Fruit fly (Drosophila melanogaster) whole organism, embryonic: ENCODE results near the gene cic.
A peak's percentile ranks its signal among the peaks of the same experiment; 100 is the strongest.

Experiments used
- BtbVII ChIP-seq: fragments of 200-800 bp; sonication (Bioruptor generic); optimal IDR thresholded peaks from 3 replicates; lab custom pipeline; 2017; ENCODE audit warnings: missing biosample characterization, mild to moderate bottlenecking, missing genetic modification characterization
- CG12071 ChIP-seq: fragments of 200-800 bp; sonication (Bioruptor generic); optimal IDR thresholded peaks from 3 replicates; lab custom pipeline; 2018; ENCODE audit warnings: missing biosample characterization, mild to moderate bottlenecking, missing genetic modification characterization
- CG13775 ChIP-seq: fragments of 200-800 bp; sonication (Bioruptor generic); optimal IDR thresholded peaks from 3 replicates; lab custom pipeline; 2017; ENCODE audit warnings: missing biosample characterization, mild to moderate bottlenecking, missing genetic modification characterization
- CG15514 ChIP-seq: fragments of 200-800 bp; sonication (Bioruptor generic); optimal IDR thresholded peaks from 3 replicates; lab custom pipeline; 2017; ENCODE audit warnings: missing biosample characterization, missing genetic modification characterization, mild to moderate bottlenecking, moderate library complexity, missing genetic modification reagents
- CG16815 ChIP-seq: fragments of 200-800 bp; sonication (Bioruptor generic); optimal IDR thresholded peaks from 3 replicates; lab custom pipeline; 2017; ENCODE audit warnings: missing biosample characterization, mild to moderate bottlenecking, missing genetic modification characterization
- CG17361 ChIP-seq: fragments of 200-800 bp; sonication (Bioruptor generic); IDR thresholded peaks from 3 replicates; pipeline ENCODE4 v1.3.6; 2022; ENCODE audit warnings: missing biosample characterization, missing genetic modification characterization
- CG17612 ChIP-seq: fragments of 200-800 bp; sonication (Bioruptor generic); IDR thresholded peaks from 2 replicates; pipeline ENCODE4 v1.3.6; 2022; ENCODE audit warnings: missing biosample characterization, missing genetic modification characterization
- CG2120 ChIP-seq: fragments of 200-800 bp; sonication (Bioruptor generic); optimal IDR thresholded peaks from 3 replicates; lab custom pipeline; 2016; ENCODE audit warnings: missing biosample characterization, missing genetic modification characterization
- CG42726 ChIP-seq: fragments of 200-800 bp; sonication (Bioruptor generic); IDR thresholded peaks from 2 replicates; pipeline ENCODE4 v1.3.6; 2022; ENCODE audit warnings: missing biosample characterization, missing genetic modification characterization; ENCODE audit not compliant: partially characterized antibody
- CG4424 ChIP-seq: fragments of 200-800 bp; sonication (Bioruptor generic); optimal IDR thresholded peaks from 3 replicates; lab custom pipeline; 2016; ENCODE audit warnings: missing biosample characterization, missing genetic modification characterization
- CG6272 ChIP-seq: fragments of 200-800 bp; sonication (Bioruptor generic); IDR thresholded peaks from 2 replicates; pipeline ENCODE4 v1.3.6; 2022; ENCODE audit warnings: missing biosample characterization, missing genetic modification characterization
- CG7556 ChIP-seq: fragments of 200-800 bp; sonication (Bioruptor generic); optimal IDR thresholded peaks from 2 replicates; lab custom pipeline; 2017; ENCODE audit warnings: missing biosample characterization, mild to moderate bottlenecking, missing genetic modification characterization
- CG9797 ChIP-seq: fragments of 200-800 bp; sonication (Bioruptor generic); optimal IDR thresholded peaks from 3 replicates; lab custom pipeline; 2018; ENCODE audit warnings: missing biosample characterization, mild to moderate bottlenecking, missing genetic modification characterization
- Dref ChIP-seq: fragments of 200-800 bp; sonication (Bioruptor generic); IDR thresholded peaks from 2 replicates; pipeline ENCODE4 v1.3.6; 2022; ENCODE audit warnings: missing biosample characterization, missing genetic modification characterization
- HLH54F ChIP-seq: fragments of 200-800 bp; sonication (Bioruptor generic); optimal IDR thresholded peaks from 3 replicates; lab custom pipeline; 2016; ENCODE audit warnings: missing biosample characterization, missing genetic modification characterization
- Hmx ChIP-seq: fragments of 200-800 bp; sonication (Bioruptor generic); optimal IDR thresholded peaks from 2 replicates; lab custom pipeline; 2016; ENCODE audit warnings: missing biosample characterization, missing genetic modification characterization
- Hr51 ChIP-seq, 2 experiments: fragments of 200-800 bp; sonication (Bioruptor generic); optimal IDR thresholded peaks; 2 replicates in 1 of 2; 3 replicates in 1 of 2; lab custom pipeline; 2016 to 2018; ENCODE audit warnings: missing biosample characterization in 2 of 2, missing genetic modification characterization in 2 of 2, mild to moderate bottlenecking in 1 of 2, moderate library complexity in 1 of 2
- Hr78 ChIP-seq, 2 experiments: fragments of 200-800 bp in 1 of 2; fragments of >200 bp in 1 of 2; sonication (Bioruptor generic) in 1 of 2; optimal IDR thresholded peaks; 2 replicates each; lab custom pipeline; 2017 to 2019; ENCODE audit warnings: missing biosample characterization in 2 of 2, missing genetic modification characterization in 2 of 2, mild to moderate bottlenecking in 1 of 2, moderate library complexity in 1 of 2
- Max ChIP-seq: fragments of 200-800 bp; sonication (Bioruptor generic); optimal IDR thresholded peaks from 2 replicates; lab custom pipeline; 2016; ENCODE audit warnings: missing biosample characterization, mild to moderate bottlenecking, missing genetic modification characterization
- NC2β ChIP-seq: fragments of 200-800 bp; sonication (Bioruptor generic); optimal IDR thresholded peaks from 2 replicates; lab custom pipeline; 2016; ENCODE audit warnings: missing biosample characterization, missing genetic modification characterization
- Nf-YC ChIP-seq: fragments of 200-800 bp; optimal IDR thresholded peaks from 3 replicates; lab custom pipeline; 2019; ENCODE audit warnings: missing biosample characterization, mild to moderate bottlenecking, missing genetic modification characterization, moderate library complexity
- NfI ChIP-seq: fragments of 200-800 bp; sonication (Bioruptor generic); optimal IDR thresholded peaks from 3 replicates; lab custom pipeline; 2018; ENCODE audit warnings: missing biosample characterization, mild to moderate bottlenecking, missing genetic modification characterization, moderate library complexity
- Six4 ChIP-seq: fragments of 200-800 bp; sonication (Bioruptor generic); optimal IDR thresholded peaks from 2 replicates; lab custom pipeline; 2016; ENCODE audit warnings: missing biosample characterization, missing genetic modification characterization
- Stat92E ChIP-seq, 3 experiments: fragments of >200 bp in 2 of 3; fragments of 200-800 bp in 1 of 3; sonication (Bioruptor generic) in 1 of 3; optimal IDR thresholded peaks; 2 replicates each; lab custom pipeline; 2017 to 2019; ENCODE audit warnings: missing biosample characterization in 3 of 3, missing genetic modification characterization in 3 of 3, mild to moderate bottlenecking in 1 of 3, moderate library complexity in 1 of 3
- Xbp1 ChIP-seq: fragments of 200-800 bp; sonication (Bioruptor generic); optimal IDR thresholded peaks from 3 replicates; lab custom pipeline; 2016; ENCODE audit warnings: missing biosample characterization, mild to moderate bottlenecking, missing genetic modification characterization
- bab2 ChIP-seq: fragments of 200-800 bp; sonication (Bioruptor generic); optimal IDR thresholded peaks from 2 replicates; lab custom pipeline; 2016; ENCODE audit warnings: missing biosample characterization, missing genetic modification characterization
- bsh ChIP-seq, 2 experiments: fragments of 200-800 bp; sonication (Bioruptor generic); optimal IDR thresholded peaks; 2 replicates each; lab custom pipeline; 2017 to 2018; ENCODE audit warnings: mild to moderate bottlenecking in 2 of 2, missing biosample characterization in 2 of 2, missing genetic modification characterization in 2 of 2, moderate library complexity in 1 of 2
- dan ChIP-seq: fragments of 200-800 bp; sonication (Bioruptor generic); IDR thresholded peaks from 2 replicates; pipeline ENCODE4 v1.3.6; 2022; ENCODE audit warnings: missing biosample characterization, missing genetic modification characterization
- dimm ChIP-seq: fragments of 200-800 bp; sonication (Bioruptor generic); IDR thresholded peaks from 2 replicates; pipeline ENCODE4 v1.3.6; 2022; ENCODE audit warnings: missing biosample characterization, missing genetic modification characterization
- disco-r ChIP-seq: fragments of 200-800 bp; sonication (Bioruptor generic); optimal IDR thresholded peaks from 2 replicates; lab custom pipeline; 2016; ENCODE audit warnings: missing biosample characterization, missing genetic modification characterization
- dm ChIP-seq: fragments of 200-800 bp; sonication (Bioruptor generic); optimal IDR thresholded peaks from 3 replicates; lab custom pipeline; 2016; ENCODE audit warnings: missing biosample characterization, missing genetic modification characterization
- dmrt99B ChIP-seq: fragments of 200-800 bp; sonication (Bioruptor generic); optimal IDR thresholded peaks from 2 replicates; lab custom pipeline; 2018; ENCODE audit warnings: missing biosample characterization, mild to moderate bottlenecking, missing genetic modification characterization, moderate library complexity
- emc ChIP-seq: fragments of 200-800 bp; sonication (Bioruptor generic); optimal IDR thresholded peaks from 2 replicates; lab custom pipeline; 2016; ENCODE audit warnings: missing biosample characterization, missing genetic modification characterization
- fd102C ChIP-seq: fragments of 200-800 bp; sonication (Bioruptor generic); optimal IDR thresholded peaks from 2 replicates; lab custom pipeline; 2018; ENCODE audit warnings: missing biosample characterization, mild to moderate bottlenecking, missing genetic modification characterization, moderate library complexity
- gt ChIP-seq: fragments of 200-800 bp; sonication (Bioruptor generic); IDR thresholded peaks from 2 replicates; pipeline ENCODE4 v1.3.6; 2022; ENCODE audit warnings: missing biosample characterization, missing genetic modification characterization
- ham ChIP-seq: fragments of 200-800 bp; sonication (Bioruptor generic); IDR thresholded peaks from 2 replicates; pipeline ENCODE4 v1.3.6; 2022; ENCODE audit warnings: missing biosample characterization, missing genetic modification characterization
- ken ChIP-seq: fragments of 200-800 bp; sonication (Bioruptor generic); IDR thresholded peaks from 3 replicates; pipeline ENCODE4 v1.3.6; 2022; ENCODE audit warnings: missing biosample characterization, missing genetic modification characterization
- kni ChIP-seq: fragments of 200-800 bp; sonication (Bioruptor generic); optimal IDR thresholded peaks from 3 replicates; lab custom pipeline; 2017; ENCODE audit warnings: mild to moderate bottlenecking, missing biosample characterization, missing genetic modification reagents, missing genetic modification characterization
- lbe ChIP-seq: fragments of 200-800 bp; sonication (Bioruptor generic); optimal IDR thresholded peaks from 2 replicates; lab custom pipeline; 2016; ENCODE audit warnings: missing biosample characterization, mild to moderate bottlenecking, missing genetic modification characterization
- lov ChIP-seq, 2 experiments: fragments of 200-800 bp in 1 of 2; fragments of >200 bp in 1 of 2; sonication (Bioruptor generic) in 1 of 2; IDR thresholded peaks in 1 of 2; optimal IDR thresholded peaks in 1 of 2; 2 replicates in 1 of 2; 3 replicates in 1 of 2; pipeline versions ENCODE4 v1.3.6 to Lab custom; 2017 to 2022; ENCODE audit warnings: missing biosample characterization in 1 of 2, missing genetic modification characterization in 1 of 2
- luna ChIP-seq: fragments of 200-800 bp; sonication (Bioruptor generic); optimal IDR thresholded peaks from 2 replicates; lab custom pipeline; 2016; ENCODE audit warnings: missing biosample characterization, missing genetic modification characterization
- pan ChIP-seq, 4 experiments: fragments of >200 bp in 3 of 4; fragments of 200-800 bp in 1 of 4; sonication (Bioruptor generic) in 1 of 4; optimal IDR thresholded peaks in 3 of 4; IDR thresholded peaks in 1 of 4; 2 replicates each; pipeline versions ENCODE4 v1.3.6 to Lab custom; 2017 to 2022; ENCODE audit warnings: missing biosample characterization in 2 of 4, missing genetic modification characterization in 2 of 4, mixed read lengths in 1 of 4
- pnt ChIP-seq: fragments of 200-800 bp; sonication (Bioruptor generic); optimal IDR thresholded peaks from 3 replicates; lab custom pipeline; 2016; ENCODE audit warnings: missing biosample characterization, missing genetic modification characterization
- run ChIP-seq: fragments of 200-800 bp; sonication (Bioruptor generic); optimal IDR thresholded peaks from 3 replicates; lab custom pipeline; 2018; ENCODE audit warnings: missing biosample characterization, mild to moderate bottlenecking, missing genetic modification characterization
- sima ChIP-seq: fragments of 200-800 bp; sonication (Bioruptor generic); optimal IDR thresholded peaks from 2 replicates; lab custom pipeline; 2016; ENCODE audit warnings: missing biosample characterization, missing genetic modification characterization
- slp2 ChIP-seq: fragments of 200-800 bp; sonication (Bioruptor generic); optimal IDR thresholded peaks from 2 replicates; lab custom pipeline; 2016; ENCODE audit warnings: missing biosample characterization, missing genetic modification characterization
- unpg ChIP-seq: fragments of 200-800 bp; sonication (Bioruptor generic); optimal IDR thresholded peaks from 3 replicates; lab custom pipeline; 2018; ENCODE audit warnings: missing biosample characterization, mild to moderate bottlenecking, missing genetic modification characterization, moderate library complexity

The cic gene

DNA sequence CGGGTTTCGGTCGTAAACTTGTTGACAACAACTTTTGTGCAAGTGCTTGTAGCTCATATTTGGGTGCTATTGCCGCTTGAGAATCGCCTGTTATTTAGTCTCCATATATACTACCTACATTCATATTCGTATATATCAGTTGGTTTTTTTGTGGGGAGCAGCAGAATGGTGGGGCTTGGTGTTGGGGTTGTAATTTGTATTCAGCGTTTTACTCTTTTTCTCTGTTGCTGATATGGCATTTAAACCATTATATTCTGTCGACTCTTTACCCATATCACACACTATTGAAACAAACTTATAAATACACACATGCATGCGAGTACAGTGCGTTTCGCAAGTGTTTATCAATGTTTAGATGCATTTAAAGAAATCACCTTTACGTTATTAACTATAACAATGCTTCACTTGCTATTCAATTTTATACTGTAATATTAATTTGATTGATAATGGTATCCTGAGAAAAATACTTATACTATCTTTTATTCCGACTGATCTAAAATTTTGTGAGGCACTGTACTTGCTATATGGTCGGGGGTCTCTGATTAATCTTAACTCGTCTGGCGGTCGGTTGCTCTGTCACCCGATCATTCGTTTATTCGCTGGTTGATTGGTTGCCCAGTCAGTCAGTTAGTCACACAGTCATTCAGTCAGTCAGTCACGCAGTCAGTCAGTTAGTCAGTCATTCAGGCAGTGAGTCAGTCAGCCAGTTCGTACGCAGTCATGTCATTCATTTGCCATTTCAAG lies 8.8 kb downstream of the cic start (continued):
- TF ChIP-seq pan (optimal IDR thresholded peaks at IDR 0.05; lab: Kevin White, UChicago): no peak
- peak in 1 of 2 experiments; percentile 88 for TF ChIP-seq pan (GFP tag; optimal IDR thresholded peaks at IDR 0.05 in 1 of 2, IDR thresholded peaks at IDR 0.05 in 1 of 2)
- peak; percentile 36 for TF ChIP-seq slp2 (GFP tag; lab: Kevin White, UChicago)
- peak in 1 of 3 experiments; percentile 9 for TF ChIP-seq Stat92E (GFP tag; optimal IDR thresholded peaks at IDR 0.05; lab: Kevin White, UChicago)
- TF ChIP-seq Nf-YC (tag; lab: Kevin White, UChicago): peak; percentile 73
- TF ChIP-seq HLH54F (GFP tag; lab: Kevin White, UChicago): peak; percentile 73
- TF ChIP-seq fd102C (GFP tag; lab: Kevin White, UChicago): no peak
- TF ChIP-seq dan (GFP tag; lab: Robert Waterston, UW): no peak
- no peak for TF ChIP-seq sima (GFP tag; lab: Kevin White, UChicago)
- peak; percentile 48 for TF ChIP-seq Max (GFP tag; lab: Kevin White, UChicago)
- TF ChIP-seq Dref: no peak
- peak; percentile 83 for TF ChIP-seq lbe (GFP tag; lab: Kevin White, UChicago)
- TF ChIP-seq dimm (GFP tag; lab: Robert Waterston, UW): peak; percentile 29; the same call in 1 of the 2 replicates
- peak; percentile 87 for TF ChIP-seq CG7556 (GFP tag; lab: Kevin White, UChicago)
- TF ChIP-seq dmrt99B: peak; percentile 91
- no peak for TF ChIP-seq kni (GFP tag; lab: Kevin White, UChicago)
- TF ChIP-seq CG4424 (GFP tag; lab: Kevin White, UChicago): peak; percentile 63
- TF ChIP-seq CG6272 (GFP tag; lab: Robert Waterston, UW): peak; percentile 57
- TF ChIP-seq CG17361 (GFP tag; lab: Robert Waterston, UW): peak; percentile 79
- peak; percentile 82 for TF ChIP-seq NfI (GFP tag; lab: Kevin White, UChicago)
- TF ChIP-seq emc: peak; percentile 54
- peak; percentile 66 for TF ChIP-seq CG16815 (GFP tag; lab: Kevin White, UChicago)
- peak; percentile 59; the same call in 1 of the 3 replicates for TF ChIP-seq ken
- TF ChIP-seq luna (GFP tag; lab: Kevin White, UChicago): peak; percentile 23
- peak; percentile 62 for TF ChIP-seq run (tag; lab: Kevin White, UChicago)
- peak; percentile 87 for TF ChIP-seq BtbVII (GFP tag; lab: Kevin White, UChicago)
- peak; percentile 52 for TF ChIP-seq Hmx (GFP tag; lab: Kevin White, UChicago)
- TF ChIP-seq Hr51 (GFP tag; optimal IDR thresholded peaks at IDR 0.05; lab: Kevin White, UChicago): peak; percentile 25 to 90
- peak; percentile 46 for TF ChIP-seq pnt
- peak; percentile 83 for TF ChIP-seq CG15514
- peak; percentile 77 for TF ChIP-seq CG13775
- TF ChIP-seq ham (GFP tag; lab: Robert Waterston, UW): peak; percentile 55; the same call in 1 of the 2 replicates
- peak; percentile 70 for TF ChIP-seq bab2
- TF ChIP-seq CG12071 (GFP tag; lab: Kevin White, UChicago): peak; percentile 85
- TF ChIP-seq gt (GFP tag; lab: Robert Waterston, UW): no peak
- TF ChIP-seq dm: peak; percentile 22
- no peak for TF ChIP-seq CG42726 (GFP tag; lab: Robert Waterston, UW)
- no peak for TF ChIP-seq lov (optimal IDR thresholded peaks at IDR 0.05; lab: Kevin White, UChicago)
- TF ChIP-seq lov (GFP tag; IDR thresholded peaks at IDR 0.05; lab: Robert Waterston, UW): no peak
- TF ChIP-seq disco-r (GFP tag; lab: Kevin White, UChicago): no peak
- no peak for TF ChIP-seq CG9797 (GFP tag; lab: Kevin White, UChicago)
- TF ChIP-seq Xbp1 (GFP tag; lab: Kevin White, UChicago): peak; percentile 78
- TF ChIP-seq unpg: peak; percentile 91
- 0 out of 2 replicates have a peak, but pooled peaks have one; percentile 42 for TF ChIP-seq CG17612 (GFP tag; lab: Robert Waterston, UW)
- peak; percentile 71 to 86 for TF ChIP-seq bsh (GFP tag; optimal IDR thresholded peaks at IDR 0.05; lab: Kevin White, UChicago)
- TF ChIP-seq Six4 (GFP tag; lab: Kevin White, UChicago): peak; percentile 67
- peak; percentile 96 for TF ChIP-seq CG2120 (GFP tag; lab: Kevin White, UChicago)
- peak in 1 of 2 experiments; percentile 57 for TF ChIP-seq Hr78 (GFP tag; optimal IDR thresholded peaks at IDR 0.05; lab: Kevin White, UChicago)
- TF ChIP-seq NC2β (GFP tag; lab: Kevin White, UChicago): peak; percentile 52
